Worm (Caenorhabditis elegans): ENCODE data around the gene Y11D7A.5.

ce11 chrIV:9199148-9199938, 46.0 kb downstream of the Y11D7A.5 start:
- TF ChIP-seq mes-4 (tag; optimal IDR thresholded peaks at IDR 0.05) (no peak), pha-4 (tag; optimal IDR thresholded peaks at IDR 0.05) (no peak), nhr-90 (tag; optimal IDR thresholded peaks at IDR 0.05) (no peak), bed-2 (GFP tag; IDR thresholded peaks at IDR 0.05) (no peak), efl-1 (GFP tag; optimal IDR thresholded peaks at IDR 0.05) (no peak), tlf-1 (GFP tag; optimal IDR thresholded peaks at IDR 0.05) (no peak), ceh-100 (GFP tag; IDR thresholded peaks at IDR 0.05) (no peak), unc-62 (GFP tag; optimal IDR thresholded peaks at IDR 0.05) (no peak), hlh-26 (GFP tag; conservative IDR thresholded peaks at IDR 0.05) (no peak), lin-35 (GFP tag; optimal IDR thresholded peaks at IDR 0.05) (no peak)

All from whole organism, young adult.